Fruit fly (Drosophila melanogaster): ENCODE measurements around the gene NimB2.

The NimB2 gene

dm6 chr2L:14011591-14012303 lies 44.9 kb upstream of the NimB2 start (continued):
- no peak for TF ChIP-seq disco-r (GFP tag; optimal IDR thresholded peaks at IDR 0.05)
- TF ChIP-seq Gsc (GFP tag; IDR thresholded peaks at IDR 0.05): no peak
- no peak for TF ChIP-seq CG17802 (tag; optimal IDR thresholded peaks at IDR 0.05)
- no peak for TF ChIP-seq Dip3 (GFP tag; optimal IDR thresholded peaks at IDR 0.05)
- no peak for TF ChIP-seq Deaf1 (tag; optimal IDR thresholded peaks at IDR 0.05)
- no peak for TF ChIP-seq CG1529 (GFP tag; optimal IDR thresholded peaks at IDR 0.05)
- TF ChIP-seq ash1 (GFP tag; optimal IDR thresholded peaks at IDR 0.05): no peak
- no peak for TF ChIP-seq CG15073 (GFP tag; optimal IDR thresholded peaks at IDR 0.05)
- peak; percentile 84 for TF ChIP-seq vvl (GFP tag; IDR thresholded peaks at IDR 0.05)
- no peak for TF ChIP-seq CG18262 (tag; optimal IDR thresholded peaks at IDR 0.05)
- no peak for TF ChIP-seq jumu (GFP tag; optimal IDR thresholded peaks at IDR 0.05)
- TF ChIP-seq CG8290 (GFP tag; optimal IDR thresholded peaks at IDR 0.05): peak; percentile 27
- peak in 1 of 2 experiments; percentile 27 for TF ChIP-seq CG8290 (tag; optimal IDR thresholded peaks at IDR 0.05)
- no peak for TF ChIP-seq unc-4 (GFP tag; IDR thresholded peaks at IDR 0.05; ENCODE audit: partially characterized antibody)
- peak; percentile 47 for TF ChIP-seq tap (tag; optimal IDR thresholded peaks at IDR 0.05)
- no peak for TF ChIP-seq CG18764 (GFP tag; optimal IDR thresholded peaks at IDR 0.05)
- TF ChIP-seq esg (GFP tag; conservative IDR thresholded peaks at IDR 0.05): no peak; the same call in 1 of the 2 replicates
- TF ChIP-seq CG13775 (GFP tag; optimal IDR thresholded peaks at IDR 0.05): no peak
- no peak for TF ChIP-seq CG31365 (tag; optimal IDR thresholded peaks at IDR 0.05)
- TF ChIP-seq pfk (GFP tag; optimal IDR thresholded peaks at IDR 0.05): no peak
- TF ChIP-seq shn (GFP tag; optimal IDR thresholded peaks at IDR 0.05): no peak
- TF ChIP-seq CG17328 (GFP tag; IDR thresholded peaks at IDR 0.05): no peak
- TF ChIP-seq CG2875 (GFP tag; optimal IDR thresholded peaks at IDR 0.05): no peak
- TF ChIP-seq CG34376 (GFP tag; optimal IDR thresholded peaks at IDR 0.05): no peak
- no peak for TF ChIP-seq trh (GFP tag; optimal IDR thresholded peaks at IDR 0.05)
- TF ChIP-seq CG42726 (GFP tag; IDR thresholded peaks at IDR 0.05; ENCODE audit: partially characterized antibody): peak; percentile 50; the same call in 1 of the 2 replicates
- no peak for TF ChIP-seq HLHmδ (GFP tag; optimal IDR thresholded peaks at IDR 0.05)
- no peak for TF ChIP-seq CG4617 (GFP tag; optimal IDR thresholded peaks at IDR 0.05; ENCODE audit: borderline replicate concordance)
- TF ChIP-seq nerfin-1 (tag; optimal IDR thresholded peaks at IDR 0.05): no peak
- TF ChIP-seq hth (optimal IDR thresholded peaks at IDR 0.05): no peak
- TF ChIP-seq kah (GFP tag; optimal IDR thresholded peaks at IDR 0.05): no peak
- TF ChIP-seq fd96Cb (tag; optimal IDR thresholded peaks at IDR 0.05): no peak
- TF ChIP-seq TFAM (GFP tag; optimal IDR thresholded peaks at IDR 0.05): no peak
- no peak for TF ChIP-seq CHES-1-like (GFP tag; optimal IDR thresholded peaks at IDR 0.05)
- TF ChIP-seq CG4328 (GFP tag; optimal IDR thresholded peaks at IDR 0.05): no peak
- TF ChIP-seq lov (optimal IDR thresholded peaks at IDR 0.05): no peak
- TF ChIP-seq lov (GFP tag; IDR thresholded peaks at IDR 0.05): no peak
- TF ChIP-seq Six4 (GFP tag; optimal IDR thresholded peaks at IDR 0.05): peak; percentile 0
- no peak for TF ChIP-seq CG9215 (GFP tag; IDR thresholded peaks at IDR 0.05)
- TF ChIP-seq pho (GFP tag; optimal IDR thresholded peaks at IDR 0.05): no peak
- TF ChIP-seq CG17568 (GFP tag; optimal IDR thresholded peaks at IDR 0.05): no peak
- TF ChIP-seq Oaz (GFP tag; IDR thresholded peaks at IDR 0.05): 0 out of 2 replicates have a peak, but pooled peaks have one; percentile 10
- no peak for TF ChIP-seq dm (GFP tag; optimal IDR thresholded peaks at IDR 0.05)
- TF ChIP-seq Stat92E (GFP tag; optimal IDR thresholded peaks at IDR 0.05): no peak
- TF ChIP-seq cas (GFP tag; IDR thresholded peaks at IDR 0.05): no peak
- TF ChIP-seq sens (GFP tag): peak; percentile 7
- TF ChIP-seq CG2889 (GFP tag; IDR thresholded peaks at IDR 0.05): 0 out of 3 replicates have a peak, but pooled peaks have one; percentile 26
- TF ChIP-seq CG5953 (GFP tag; IDR thresholded peaks at IDR 0.05): no peak
- no peak for TF ChIP-seq BtbVII (GFP tag; optimal IDR thresholded peaks at IDR 0.05)
- TF ChIP-seq Dp (GFP tag; optimal IDR thresholded peaks at IDR 0.05): no peak
- TF ChIP-seq dmrt99B (tag; optimal IDR thresholded peaks at IDR 0.05): peak; percentile 49
